Worm (Caenorhabditis elegans) whole organism, L1 larva: Measurements from ENCODE around the gene M03D4.4.
A peak's percentile ranks its signal among the peaks of the same experiment; 100 is the strongest.

Experiments
- C34B4.2 ChIP-seq: sonication (generic microtip); optimal IDR thresholded peaks from 2 replicates; lab custom pipeline; 2017; ENCODE audit warnings: mild to moderate bottlenecking, missing genetic modification characterization, missing compliant biosample characterization
- F16B12.6 ChIP-seq: fragments of 150-350 bp; optimal IDR thresholded peaks from 2 replicates; lab custom pipeline; 2014; ENCODE audit warnings: missing biosample characterization, missing genetic modification characterization
- ama-1 ChIP-seq: fragments of 150-350 bp; optimal IDR thresholded peaks from 2 replicates; lab custom pipeline; 2014
- blmp-1 ChIP-seq: fragments of 150-350 bp; optimal IDR thresholded peaks from 2 replicates; lab custom pipeline; 2014; ENCODE audit warnings: missing biosample characterization, missing genetic modification characterization
- ceh-8 ChIP-seq: fragments of 200-800 bp; sonication (Bioruptor generic); optimal IDR thresholded peaks from 2 replicates; lab custom pipeline; 2018; ENCODE audit warnings: mild to moderate bottlenecking, missing genetic modification characterization, moderate library complexity, missing compliant biosample characterization
- ceh-82 ChIP-seq, 3 experiments: fragments of 150-350 bp in 1 of 3; sonication (generic microtip) in 2 of 3; optimal IDR thresholded peaks; 2 replicates each; lab custom pipeline; 2014 to 2017; ENCODE audit warnings: missing biosample characterization in 3 of 3, missing genetic modification characterization in 3 of 3
- ceh-88 ChIP-seq: fragments of 200-800 bp; sonication (Bioruptor generic); IDR thresholded peaks from 2 replicates; pipeline ENCODE4 v1.3.6; 2022; ENCODE audit warnings: missing genetic modification characterization, missing compliant biosample characterization
- efl-1 ChIP-seq, 4 experiments: fragments of 150-350 bp; optimal IDR thresholded peaks in 3 of 4; peaks in 1 of 4; 1 replicate in 1 of 4; 2 replicates in 3 of 4; lab custom pipeline; 2014; ENCODE audit warnings: missing biosample characterization in 2 of 4, missing genetic modification characterization in 2 of 4, missing genetic modification reagents in 2 of 4
- egl-13 ChIP-seq: sonication (generic microtip); optimal IDR thresholded peaks from 2 replicates; lab custom pipeline; 2016; ENCODE audit warnings: missing genotype, missing genetic modification reagents, missing genetic modification characterization, missing compliant biosample characterization
- egl-27 ChIP-seq, 2 experiments: fragments of 150-350 bp in 1 of 2; sonication (generic microtip); optimal IDR thresholded peaks; 3 replicates each; lab custom pipeline; 2017 to 2018; ENCODE audit warnings: missing biosample characterization in 2 of 2, missing genetic modification characterization in 2 of 2, missing genetic modification reagents in 2 of 2
- elt-2 ChIP-seq: sonication (generic microtip); optimal IDR thresholded peaks from 2 replicates; lab custom pipeline; 2016; ENCODE audit warnings: missing genetic modification characterization, mild to moderate bottlenecking, inconsistent platforms, missing compliant biosample characterization, missing genetic modification reagents
- elt-3 ChIP-seq, 6 experiments: fragments of 150-350 bp in 1 of 6; sonication (generic microtip); optimal IDR thresholded peaks; 2 replicates each; lab custom pipeline; 2017 to 2018; ENCODE audit warnings: missing biosample characterization in 6 of 6, missing genetic modification characterization in 6 of 6, inconsistent platforms in 1 of 6
- fkh-4 ChIP-seq: sonication (generic microtip); optimal IDR thresholded peaks from 2 replicates; lab custom pipeline; 2016; ENCODE audit warnings: missing compliant biosample characterization, missing genetic modification characterization, borderline replicate concordance
- fos-1 ChIP-seq: fragments of 150-350 bp; optimal IDR thresholded peaks from 2 replicates; lab custom pipeline; 2014; ENCODE audit warnings: missing biosample characterization, missing genetic modification characterization
- irx-1 ChIP-seq: sonication (generic microtip); optimal IDR thresholded peaks from 2 replicates; lab custom pipeline; 2016; ENCODE audit warnings: missing genetic modification characterization, missing compliant biosample characterization
- isw-1 ChIP-seq: fragments of 200-800 bp; sonication (Bioruptor generic); IDR thresholded peaks from 2 replicates; pipeline ENCODE4 v1.3.6; 2022; ENCODE audit warnings: missing genetic modification characterization, missing compliant biosample characterization
- lin-14 ChIP-seq: fragments of 200-800 bp; sonication (Bioruptor generic); optimal IDR thresholded peaks from 2 replicates; lab custom pipeline; 2018; ENCODE audit warnings: mild to moderate bottlenecking, missing genetic modification characterization, moderate library complexity, missing compliant biosample characterization
- lin-15B ChIP-seq: fragments of 150-350 bp; sonication (generic microtip); optimal IDR thresholded peaks from 3 replicates; lab custom pipeline; 2014; ENCODE audit warnings: missing biosample characterization, missing genetic modification characterization
- lin-39 ChIP-seq: fragments of 150-350 bp; optimal IDR thresholded peaks from 2 replicates; lab custom pipeline; 2014; ENCODE audit warnings: missing biosample characterization, missing genetic modification reagents, missing genetic modification characterization
- lir-3 ChIP-seq: sonication (generic microtip); optimal IDR thresholded peaks from 2 replicates; lab custom pipeline; 2016; ENCODE audit warnings: mild to moderate bottlenecking, missing genetic modification characterization, moderate library complexity, missing compliant biosample characterization; ENCODE audit not compliant: poor library complexity
- lsy-2 ChIP-seq, 2 experiments: fragments of 150-350 bp; optimal IDR thresholded peaks; 2 replicates each; lab custom pipeline; 2014; ENCODE audit warnings: missing biosample characterization in 2 of 2, missing genetic modification characterization in 2 of 2
- mab-9 ChIP-seq: fragments of 200-800 bp; sonication (Bioruptor generic); IDR thresholded peaks from 2 replicates; pipeline ENCODE4 v1.3.6; 2022; ENCODE audit warnings: missing genetic modification reagents, missing genetic modification characterization, missing compliant biosample characterization
- mdl-1 ChIP-seq, 2 experiments: fragments of 150-350 bp; optimal IDR thresholded peaks; 2 replicates each; lab custom pipeline; 2014 to 2017; ENCODE audit warnings: missing biosample characterization in 2 of 2, missing genetic modification characterization in 2 of 2, inconsistent platforms in 1 of 2
- mep-1 ChIP-seq: fragments of 150-350 bp; optimal IDR thresholded peaks from 2 replicates; lab custom pipeline; 2014; ENCODE audit warnings: missing biosample characterization, missing genetic modification characterization
- nhr-19 ChIP-seq: fragments of 200-800 bp; sonication (Bioruptor generic); conservative IDR thresholded peaks from 2 replicates; pipeline ENCODE4 v1.3.6; 2022; ENCODE audit warnings: missing genetic modification characterization, missing compliant biosample characterization
- nhr-237 ChIP-seq: fragments of 150-350 bp; optimal IDR thresholded peaks from 2 replicates; lab custom pipeline; 2014; ENCODE audit warnings: missing biosample characterization, missing genetic modification characterization
- nhr-47 ChIP-seq: sonication (generic microtip); optimal IDR thresholded peaks from 2 replicates; lab custom pipeline; 2016; ENCODE audit warnings: mild to moderate bottlenecking, missing genetic modification characterization, moderate library complexity, missing compliant biosample characterization
- nhr-76 ChIP-seq: sonication (generic microtip); optimal IDR thresholded peaks from 2 replicates; lab custom pipeline; 2017; ENCODE audit warnings: missing biosample characterization, missing genetic modification characterization
- nhr-77 ChIP-seq: fragments of 150-350 bp; optimal IDR thresholded peaks from 2 replicates; lab custom pipeline; 2014; ENCODE audit warnings: missing biosample characterization, missing genetic modification characterization
- nhr-84 ChIP-seq: sonication (generic microtip); optimal IDR thresholded peaks from 2 replicates; lab custom pipeline; 2017; ENCODE audit warnings: missing biosample characterization, missing genetic modification characterization
- nhr-85 ChIP-seq: sonication (generic microtip); peaks from one replicate; lab custom pipeline; 2016; ENCODE audit warnings: missing genetic modification characterization, inconsistent platforms, missing compliant biosample characterization
- nhr-90 ChIP-seq: sonication (generic microtip); optimal IDR thresholded peaks from 2 replicates; lab custom pipeline; 2016; ENCODE audit warnings: mild to moderate bottlenecking, missing genetic modification characterization, missing compliant biosample characterization; ENCODE audit not compliant: poor library complexity
- pqm-1 ChIP-seq: sonication (generic microtip); optimal IDR thresholded peaks from 3 replicates; lab custom pipeline; 2017; ENCODE audit warnings: missing biosample characterization, missing genetic modification characterization
- snu-23 ChIP-seq: sonication (generic microtip); optimal IDR thresholded peaks from 2 replicates; lab custom pipeline; 2016; ENCODE audit warnings: missing genetic modification characterization, missing compliant biosample characterization
- tbx-2 ChIP-seq: sonication (generic microtip); optimal IDR thresholded peaks from 2 replicates; lab custom pipeline; 2016; ENCODE audit warnings: missing genetic modification characterization, missing compliant biosample characterization
- tlp-1 ChIP-seq: fragments of 150-350 bp; optimal IDR thresholded peaks from 2 replicates; lab custom pipeline; 2014; ENCODE audit warnings: missing biosample characterization, missing genetic modification characterization
- unc-130 ChIP-seq: fragments of 150-350 bp; optimal IDR thresholded peaks from 2 replicates; lab custom pipeline; 2017; ENCODE audit warnings: missing biosample characterization, missing genetic modification characterization, inconsistent platforms
- unc-86 ChIP-seq: sonication (generic microtip); optimal IDR thresholded peaks from 2 replicates; lab custom pipeline; 2016; ENCODE audit warnings: missing genetic modification characterization, missing compliant biosample characterization
- unc-98 ChIP-seq: fragments of 200-800 bp; sonication (Bioruptor generic); IDR thresholded peaks from 2 replicates; pipeline ENCODE4 v1.3.6; 2022; ENCODE audit warnings: missing genetic modification characterization, missing compliant biosample characterization
- vab-15 ChIP-seq: sonication (generic microtip); optimal IDR thresholded peaks from 2 replicates; lab custom pipeline; 2017; ENCODE audit warnings: missing genotype, mild to moderate bottlenecking, missing genetic modification characterization, missing compliant biosample characterization
- zag-1 ChIP-seq: fragments of 150-350 bp; optimal IDR thresholded peaks from 2 replicates; lab custom pipeline; 2014; ENCODE audit warnings: missing biosample characterization, missing genetic modification characterization
- ztf-11 ChIP-seq, 2 experiments: sonication (generic microtip); optimal IDR thresholded peaks; 2 replicates each; lab custom pipeline; 2016 to 2017; ENCODE audit warnings: missing genetic modification characterization in 2 of 2, missing biosample characterization in 1 of 2, missing compliant biosample characterization in 1 of 2

M03D4.4 gene

ce11 chrIV:6093477-6094314 lies 33.4 kb downstream of the M03D4.4 start, which contains the start of gene cpi-1:
Gene cpi-1, minus strand, starts transcription at chrIV:6093680.
- no peak for TF ChIP-seq nhr-47 (tag; lab: Kevin White, UChicago)
- no peak for TF ChIP-seq snu-23 (GFP tag; lab: Kevin White, UChicago)
- no peak for TF ChIP-seq egl-13
- no peak for TF ChIP-seq mab-9 (GFP tag; lab: Robert Waterston, UW)
- peak; percentile 3 for TF ChIP-seq elt-2 (tag; lab: Kevin White, UChicago)
- peak; percentile 21 for TF ChIP-seq blmp-1 (tag; lab: Kevin White, UChicago)
- TF ChIP-seq egl-27 (tag; optimal IDR thresholded peaks at IDR 0.05; lab: Kevin White, UChicago): no peak
- TF ChIP-seq C34B4.2: no peak
- peak; percentile 43 for TF ChIP-seq lin-14
- peak in 2 of 6 experiments; percentile 19 to 70 for TF ChIP-seq elt-3 (tag; optimal IDR thresholded peaks at IDR 0.05; lab: Kevin White, UChicago)
- no peak for TF ChIP-seq ceh-88 (GFP tag; lab: Robert Waterston, UW)
- no peak for TF ChIP-seq fos-1 (tag; lab: Kevin White, UChicago)
- TF ChIP-seq unc-98 (GFP tag; lab: Robert Waterston, UW): no peak
- TF ChIP-seq nhr-85 (tag; lab: Kevin White, UChicago): peak; percentile 17

- TF ChIP-seq blmp-1 (tag; lab: Kevin White, UChicago): peak; percentile 24
- TF ChIP-seq fkh-4 (tag; lab: Kevin White, UChicago): no peak
- no peak for TF ChIP-seq mab-9 (GFP tag; lab: Robert Waterston, UW)
- TF ChIP-seq unc-86 (tag; lab: Kevin White, UChicago): no peak
- TF ChIP-seq nhr-85 (tag; lab: Kevin White, UChicago): peak; percentile 73
- TF ChIP-seq efl-1 (optimal IDR thresholded peaks at IDR 0.05; lab: Kevin White, UChicago): no peak
- TF ChIP-seq efl-1 (GFP tag; optimal IDR thresholded peaks at IDR 0.05 in 1 of 2; lab: Kevin White, UChicago): no peak
- no peak for TF ChIP-seq lin-39
- TF ChIP-seq isw-1 (GFP tag; lab: Robert Waterston, UW): no peak
- no peak for TF ChIP-seq elt-3 (tag; optimal IDR thresholded peaks at IDR 0.05; lab: Kevin White, UChicago)
- TF ChIP-seq, all 84 proteins: peak for 2
Measured at ce11 chrIV:6092313-6092712, 34.8 kb downstream of the M03D4.4 start, which contains the start of gene K08B4.7. Gene K08B4.7, minus strand, starts transcription at chrIV:6092413.

- peak; percentile 76 for TF ChIP-seq elt-2 (tag; lab: Kevin White, UChicago)
- no peak for TF ChIP-seq efl-1 (optimal IDR thresholded peaks at IDR 0.05; lab: Kevin White, UChicago)
- no peak for TF ChIP-seq efl-1 (GFP tag; optimal IDR thresholded peaks at IDR 0.05 in 1 of 2; lab: Kevin White, UChicago)
- TF ChIP-seq ztf-11 (tag; optimal IDR thresholded peaks at IDR 0.05; lab: Kevin White, UChicago): no peak
- no peak for TF ChIP-seq nhr-237 (tag; lab: Kevin White, UChicago)
Measured at ce11 chrIV:6086479-6086878, 40.6 kb downstream of the M03D4.4 start.

- TF ChIP-seq elt-3 (tag; optimal IDR thresholded peaks at IDR 0.05; lab: Kevin White, UChicago): peak in 3 of 6 experiments; percentile 11 to 28 (median 27)
- no peak for TF ChIP-seq tlp-1 (tag; lab: Kevin White, UChicago)
- TF ChIP-seq egl-13: no peak
- peak; percentile 70 for TF ChIP-seq nhr-90
- TF ChIP-seq F16B12.6 (tag; lab: Kevin White, UChicago): no peak
- TF ChIP-seq nhr-19 (GFP tag; lab: Robert Waterston, UW): peak; percentile 49
- TF ChIP-seq nhr-47 (tag; lab: Kevin White, UChicago): peak; percentile 22
- peak; percentile 87 for TF ChIP-seq elt-2 (tag; lab: Kevin White, UChicago)
- peak; percentile 47 for TF ChIP-seq nhr-77 (tag; lab: Kevin White, UChicago)
- TF ChIP-seq irx-1: no peak
- peak; percentile 76 for TF ChIP-seq lin-14
- no peak for TF ChIP-seq zag-1 (tag; lab: Kevin White, UChicago)
- no peak for TF ChIP-seq nhr-84 (tag; lab: Kevin White, UChicago)
- TF ChIP-seq ceh-82 (tag; optimal IDR thresholded peaks at IDR 0.05; lab: Kevin White, UChicago): no peak
- TF ChIP-seq nhr-85 (tag; lab: Kevin White, UChicago): peak; percentile 85
- TF ChIP-seq nhr-76 (tag; lab: Kevin White, UChicago): no peak
- TF ChIP-seq lir-3 (tag; lab: Kevin White, UChicago): no peak
- no peak for TF ChIP-seq ceh-8 (GFP tag; lab: Kevin White, UChicago)
- no peak for TF ChIP-seq lsy-2 (tag; optimal IDR thresholded peaks at IDR 0.05; lab: Kevin White, UChicago)
- TF ChIP-seq tbx-2: peak; percentile 57
- peak in 1 of 2 experiments; percentile 50 for TF ChIP-seq mdl-1 (tag; optimal IDR thresholded peaks at IDR 0.05; lab: Kevin White, UChicago)
- TF ChIP-seq pqm-1: peak; percentile 19
- no peak for TF ChIP-seq ama-1 (lab: Kevin White, UChicago)
- TF ChIP-seq snu-23 (GFP tag; lab: Kevin White, UChicago): peak; percentile 37
- no peak for TF ChIP-seq lin-15B
- no peak for TF ChIP-seq unc-130 (tag; lab: Kevin White, UChicago)
- no peak for TF ChIP-seq mep-1 (tag; lab: Kevin White, UChicago)
- no peak for TF ChIP-seq vab-15
Measured at ce11 chrIV:6083550-6084041, 43.5 kb downstream of the M03D4.4 start, which contains the start of gene ugt-20. Gene ugt-20, minus strand, starts transcription at chrIV:6083600.
